Worm (Caenorhabditis elegans) whole organism, early embryonic: ENCODE results near the gene F09C6.16.
"Not testable (repeated sequence)": the region's sequence is repeated elsewhere in the genome, so short reads cannot be mapped to it uniquely, and the experiment has no call there.

Source experiments
- B0310.2 ChIP-seq: sonication (generic microtip); optimal IDR thresholded peaks from 2 replicates; lab custom pipeline; 2016; ENCODE audit warnings: mild to moderate bottlenecking, missing genetic modification characterization, missing compliant biosample characterization
- F13C5.2 ChIP-seq: sonication (generic microtip); optimal IDR thresholded peaks from 2 replicates; lab custom pipeline; 2017; ENCODE audit warnings: mild to moderate bottlenecking, missing genetic modification characterization, inconsistent platforms, missing compliant biosample characterization
- aly-1 ChIP-seq: sonication (generic microtip); optimal IDR thresholded peaks from 2 replicates; lab custom pipeline; 2016; ENCODE audit warnings: missing genetic modification characterization, missing compliant biosample characterization
- ama-1 ChIP-seq: fragments of 150-350 bp; optimal IDR thresholded peaks from 2 replicates; lab custom pipeline; 2014
- ceh-13 ChIP-seq: fragments of 200-800 bp; sonication (Bioruptor generic); optimal IDR thresholded peaks from 2 replicates; lab custom pipeline; 2018; ENCODE audit warnings: mild to moderate bottlenecking, missing genetic modification characterization, missing compliant biosample characterization
- ceh-36 ChIP-seq: sonication (generic microtip); optimal IDR thresholded peaks from 2 replicates; lab custom pipeline; 2016; ENCODE audit warnings: missing genetic modification characterization, inconsistent platforms, missing compliant biosample characterization
- ets-7 ChIP-seq: sonication (generic microtip); optimal IDR thresholded peaks from 2 replicates; lab custom pipeline; 2016; ENCODE audit warnings: missing genotype, missing genetic modification characterization, missing compliant biosample characterization
- flt-1 ChIP-seq: fragments of 200-800 bp; sonication (Bioruptor generic); IDR thresholded peaks from 2 replicates; pipeline ENCODE4 v1.3.6; 2022; ENCODE audit warnings: missing genetic modification characterization, missing compliant biosample characterization
- hmbx-1 ChIP-seq: sonication (generic microtip); optimal IDR thresholded peaks from 2 replicates; lab custom pipeline; 2016; ENCODE audit warnings: mild to moderate bottlenecking, missing genetic modification characterization, missing compliant biosample characterization
- hmg-4 ChIP-seq: fragments of 200-800 bp; sonication (Bioruptor generic); optimal IDR thresholded peaks from 2 replicates; lab custom pipeline; 2018; ENCODE audit warnings: mild to moderate bottlenecking, missing genetic modification characterization, missing compliant biosample characterization
- hnd-1 ChIP-seq: sonication (generic microtip); optimal IDR thresholded peaks from 2 replicates; lab custom pipeline; 2016; ENCODE audit warnings: missing genetic modification characterization, missing compliant biosample characterization
- pes-1 ChIP-seq: fragments of 200-800 bp; sonication (Bioruptor generic); IDR thresholded peaks from 2 replicates; pipeline ENCODE4 v1.3.6; 2022; ENCODE audit warnings: missing genetic modification reagents, missing genetic modification characterization, missing compliant biosample characterization
- scrt-1 ChIP-seq: fragments of 200-800 bp; sonication (Bioruptor generic); IDR thresholded peaks from 2 replicates; pipeline ENCODE4 v1.3.6; 2022; ENCODE audit warnings: missing genetic modification characterization, missing compliant biosample characterization
- sea-1 ChIP-seq: fragments of 200-800 bp; sonication (Bioruptor generic); conservative IDR thresholded peaks from 2 replicates; pipeline ENCODE4 v1.3.6; 2022; ENCODE audit warnings: missing genetic modification characterization, missing compliant biosample characterization
- tbx-11 ChIP-seq: fragments of 200-800 bp; sonication (Bioruptor generic); IDR thresholded peaks from 2 replicates; pipeline ENCODE4 v1.3.6; 2022; ENCODE audit warnings: missing genetic modification characterization, missing compliant biosample characterization
- tbx-37 ChIP-seq: fragments of 200-800 bp; sonication (Bioruptor generic); conservative IDR thresholded peaks from 2 replicates; pipeline ENCODE4 v1.3.6; 2022; ENCODE audit warnings: missing genetic modification reagents, missing genetic modification characterization, missing compliant biosample characterization
- tra-4 ChIP-seq: sonication (generic microtip); optimal IDR thresholded peaks from 2 replicates; lab custom pipeline; 2017; ENCODE audit warnings: missing genetic modification characterization, missing compliant biosample characterization

F09C6.16 gene

ce11 chrV:16909871-16910270 lies at the start of gene F09C6.16:
TSS of gene F09C6.16 (minus strand) at chrV:16909971.
- TF ChIP-seq ceh-13 (GFP tag; lab: Kevin White, UChicago) (no peak), tbx-11 (GFP tag; lab: Robert Waterston, UW) (no peak), hmg-4 (no peak), ets-7 (tag; lab: Kevin White, UChicago) (no peak), tra-4 (no peak), ceh-36 (tag; lab: Kevin White, UChicago) (no peak), flt-1 (GFP tag; lab: Robert Waterston, UW) (no peak), aly-1 (no peak), pes-1 (GFP tag; lab: Robert Waterston, UW) (no peak), tbx-37 (GFP tag; lab: Robert Waterston, UW) (no peak)

DNA sequence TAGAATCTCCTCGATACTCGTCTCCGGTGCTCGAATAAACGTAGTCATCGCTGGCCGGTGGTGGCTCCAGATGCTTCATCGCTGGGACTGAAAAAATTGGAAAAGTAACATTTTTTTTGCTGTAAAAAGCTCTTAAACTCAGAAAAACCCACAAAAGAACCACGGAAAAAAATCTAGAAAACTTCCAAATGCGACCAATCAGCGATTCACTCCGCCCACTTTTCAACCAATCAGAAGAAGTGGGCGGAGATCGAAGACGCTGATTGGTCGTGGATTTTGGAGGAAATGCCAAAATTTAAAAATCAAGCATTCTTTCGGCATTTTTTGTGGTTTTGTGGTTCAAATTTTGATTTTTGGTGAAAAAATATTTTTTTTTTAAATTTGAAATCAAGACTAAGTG lies 49.2 kb upstream of the F09C6.16 start:
- no peak for TF ChIP-seq tbx-11 (GFP tag; lab: Robert Waterston, UW)
- TF ChIP-seq hnd-1 (tag; lab: Kevin White, UChicago), result no peak
- TF ChIP-seq F13C5.2 (tag; lab: Kevin White, UChicago), result no peak
- TF ChIP-seq tbx-37 (GFP tag; lab: Robert Waterston, UW), result no peak
- TF ChIP-seq tra-4, result no peak
- TF ChIP-seq ceh-13 (GFP tag; lab: Kevin White, UChicago), result no peak
- TF ChIP-seq hmbx-1 (tag; lab: Kevin White, UChicago), result no peak
- no peak for TF ChIP-seq sea-1
- no peak for TF ChIP-seq B0310.2 (tag; lab: Kevin White, UChicago)
- no peak for TF ChIP-seq pes-1 (GFP tag; lab: Robert Waterston, UW)
- TF ChIP-seq ceh-36 (tag; lab: Kevin White, UChicago), result no peak
- no peak for TF ChIP-seq aly-1
- no peak for TF ChIP-seq ets-7 (tag; lab: Kevin White, UChicago)

ce11 chrV:16956229-16956628 lies 46.5 kb upstream of the F09C6.16 start, which contains the start of gene clec-239:
TSS of gene clec-239 (plus strand) at chrV:16956529.
- TF ChIP-seq ceh-13 (GFP tag; lab: Kevin White, UChicago) (no peak), flt-1 (GFP tag; lab: Robert Waterston, UW) (no peak), aly-1 (no peak), sea-1 (no peak), pes-1 (GFP tag; lab: Robert Waterston, UW) (no peak), hnd-1 (tag; lab: Kevin White, UChicago) (no peak), tbx-11 (GFP tag; lab: Robert Waterston, UW) (no peak), hmbx-1 (tag; lab: Kevin White, UChicago) (no peak), tbx-37 (GFP tag; lab: Robert Waterston, UW) (no peak)

DNA sequence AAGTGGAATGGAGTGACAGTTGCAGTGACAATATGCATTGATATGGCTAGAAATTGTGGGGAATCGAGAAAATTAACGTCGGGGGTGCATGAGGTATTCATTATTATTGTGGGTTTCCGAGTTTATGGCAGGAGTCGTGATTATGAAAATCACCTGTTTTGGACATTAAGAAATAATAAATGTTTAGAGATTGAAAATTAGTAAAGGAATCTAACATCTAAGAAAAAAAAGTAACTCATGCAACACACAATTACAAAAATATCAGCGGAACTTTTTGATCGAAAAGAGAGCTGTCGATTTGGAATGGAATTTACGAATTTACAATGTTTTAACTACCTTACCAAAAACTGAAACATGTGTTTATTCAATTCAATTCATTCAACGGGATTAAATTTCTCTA lies 45.0 kb upstream of the F09C6.16 start, which contains the start of gene srh-206:
TSS of gene srh-206 (minus strand) at position 101 of the 400 bp plus-strand sequence.
- TF ChIP-seq hmg-4 (no peak), hnd-1 (tag; lab: Kevin White, UChicago) (no peak), ama-1 (lab: Kevin White, UChicago) (no peak), B0310.2 (tag; lab: Kevin White, UChicago) (no peak), ceh-13 (GFP tag; lab: Kevin White, UChicago) (no peak), hmbx-1 (tag; lab: Kevin White, UChicago) (no peak), scrt-1 (GFP tag; lab: Robert Waterston, UW) (no peak), tbx-37 (GFP tag; lab: Robert Waterston, UW) (no peak), ceh-36 (tag; lab: Kevin White, UChicago) (no peak), tra-4 (no peak), ets-7 (tag; lab: Kevin White, UChicago) (no peak), flt-1 (GFP tag; lab: Robert Waterston, UW) (no peak), sea-1 (no peak), aly-1 (no peak), tbx-11 (GFP tag; lab: Robert Waterston, UW) (no peak), F13C5.2 (tag; lab: Kevin White, UChicago) (no peak), pes-1 (GFP tag; lab: Robert Waterston, UW) (no peak)

DNA sequence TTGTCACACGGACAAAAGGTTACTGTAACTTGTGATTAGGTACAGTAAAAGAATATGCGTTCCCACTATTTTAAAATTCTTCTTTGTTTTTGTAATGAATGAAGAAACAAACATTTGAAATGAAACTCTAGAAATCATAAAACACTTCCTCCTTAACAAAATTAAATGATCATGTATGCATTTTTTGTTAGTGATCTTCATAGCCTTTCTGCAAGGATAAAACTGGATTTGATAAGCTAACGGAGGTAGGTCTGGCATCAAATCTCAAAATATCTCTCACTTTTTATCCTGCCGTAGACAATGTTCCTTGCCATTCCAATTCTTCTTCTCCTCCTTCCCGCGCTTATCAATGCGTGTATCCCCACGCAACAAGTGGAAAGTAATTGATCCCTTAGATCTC lies 41.7 kb upstream of the F09C6.16 start, which contains the start of gene clec-238:
TSS of gene clec-238 (plus strand) at position 301 of the 400 bp plus-strand sequence.
- TF ChIP-seq F13C5.2 (tag; lab: Kevin White, UChicago) (no peak), tbx-37 (GFP tag; lab: Robert Waterston, UW) (no peak), aly-1 (no peak), hmg-4 (no peak)

DNA sequence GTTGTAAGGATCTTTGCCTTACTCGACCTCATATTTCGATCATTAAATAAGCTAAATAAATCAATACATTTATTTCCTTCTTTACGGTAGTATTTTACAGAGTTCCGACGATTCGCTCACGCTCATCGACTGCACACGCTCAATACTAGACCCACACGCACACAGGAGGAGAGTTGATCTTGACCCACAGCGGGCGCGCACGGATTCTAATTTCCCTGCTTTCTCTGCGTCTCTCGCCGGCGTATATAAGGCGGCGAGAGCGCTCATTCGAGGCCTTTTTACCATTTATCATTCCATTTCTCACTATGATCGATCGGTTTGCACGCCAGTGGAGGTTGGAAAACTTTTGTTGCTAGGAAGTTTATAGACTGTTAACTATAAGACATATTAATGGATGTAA lies 40.3 kb upstream of the F09C6.16 start:
- TF ChIP-seq ama-1 (lab: Kevin White, UChicago), result no peak
- no peak for TF ChIP-seq scrt-1 (GFP tag; lab: Robert Waterston, UW)
- no peak for TF ChIP-seq ceh-36 (tag; lab: Kevin White, UChicago)
- TF ChIP-seq tra-4, result no peak
- no peak for TF ChIP-seq flt-1 (GFP tag; lab: Robert Waterston, UW)
- TF ChIP-seq B0310.2 (tag; lab: Kevin White, UChicago), result no peak
- no peak for TF ChIP-seq ceh-13 (GFP tag; lab: Kevin White, UChicago)
- TF ChIP-seq pes-1 (GFP tag; lab: Robert Waterston, UW), result no peak
- no peak for TF ChIP-seq aly-1
- TF ChIP-seq tbx-11 (GFP tag; lab: Robert Waterston, UW), result no peak
- no peak for TF ChIP-seq hmbx-1 (tag; lab: Kevin White, UChicago)
- no peak for TF ChIP-seq hmg-4
- TF ChIP-seq F13C5.2 (tag; lab: Kevin White, UChicago), result no peak
- no peak for TF ChIP-seq ets-7 (tag; lab: Kevin White, UChicago)
- TF ChIP-seq hnd-1 (tag; lab: Kevin White, UChicago), result no peak
- TF ChIP-seq sea-1, result no peak

DNA sequence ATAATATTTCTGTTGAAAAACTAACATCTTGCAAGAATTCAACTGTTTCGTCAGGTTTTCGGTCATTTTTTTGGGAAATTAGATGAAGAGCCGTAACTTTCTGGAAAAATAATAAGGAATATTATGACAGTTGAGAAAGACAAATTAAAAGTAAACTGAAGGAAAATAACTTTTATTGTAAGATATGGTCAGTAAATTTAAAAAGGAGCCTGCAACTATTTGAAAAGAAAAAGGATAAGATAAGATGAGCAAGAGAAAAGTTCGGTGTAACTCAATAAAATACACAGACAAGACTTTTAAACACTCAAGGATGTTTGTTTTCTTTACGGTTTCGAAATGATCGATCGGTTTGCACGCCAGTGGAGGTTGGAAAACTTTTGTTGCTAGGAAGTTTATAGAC lies 39.8 kb upstream of the F09C6.16 start, which contains the start of gene fbxa-111:
TSS of gene fbxa-111 (minus strand) at position 101 of the 400 bp plus-strand sequence.
- not testable (repeated sequence) for TF ChIP-seq ets-7, B0310.2, hmbx-1 (tag; lab: Kevin White, UChicago)
